Worm (Caenorhabditis elegans) whole organism, L4/young adult: ENCODE measurements around the gene F07C3.16.

ENCODE experiments used
- W03F9.2 ChIP-seq: fragments of 150-350 bp; optimal IDR thresholded peaks from 2 replicates; lab custom pipeline; 2014; ENCODE audit warnings: missing biosample characterization, missing genetic modification characterization
- dao-5 ChIP-seq: sonication (generic microtip); optimal IDR thresholded peaks from 2 replicates; lab custom pipeline; 2016; ENCODE audit warnings: missing genotype, missing genetic modification characterization, moderate library complexity, missing compliant biosample characterization
- him-1 ChIP-seq: sonication (generic microtip); optimal IDR thresholded peaks from 2 replicates; lab custom pipeline; 2016; ENCODE audit warnings: missing genotype, missing genetic modification reagents, missing genetic modification characterization, missing compliant biosample characterization

DNA sequence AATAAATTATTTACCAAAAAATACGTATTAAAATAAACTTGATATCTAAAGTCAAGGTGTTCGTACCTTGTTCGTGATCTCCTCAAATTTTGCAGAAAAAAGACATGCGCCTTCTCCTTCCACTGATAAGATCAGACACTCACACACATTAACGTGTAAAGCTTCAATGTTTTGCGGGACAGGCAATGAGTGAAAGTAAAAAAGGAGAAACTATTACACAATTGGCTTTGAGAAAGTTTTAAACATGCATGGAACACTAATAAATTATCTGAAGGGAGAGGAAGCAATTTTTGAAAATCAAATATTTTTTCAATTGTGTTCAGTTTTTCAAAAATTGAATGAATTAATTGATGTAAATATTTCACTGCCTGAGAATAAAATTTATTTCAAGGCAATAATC lies 32.4 kb downstream of the F07C3.16 start:
- no peak for TF ChIP-seq him-1 (tag; lab: Kevin White, UChicago)
- TF ChIP-seq dao-5 = no peak
- TF ChIP-seq W03F9.2 = no peak
